Fruit fly (Drosophila melanogaster): Measurements from ENCODE around the gene CG7632.

CG7632 gene

dm6 chr3L:21280996-21281691 lies 23.4 kb upstream of the CG7632 start, which contains the start of gene ppl (continued):
- no peak for TF ChIP-seq kah (GFP tag; optimal IDR thresholded peaks at IDR 0.05)
- no peak for TF ChIP-seq CG17802 (tag; optimal IDR thresholded peaks at IDR 0.05)
- TF ChIP-seq Dbx (GFP tag; IDR thresholded peaks at IDR 0.05), result no peak
- no peak for TF ChIP-seq CG18011 (GFP tag; optimal IDR thresholded peaks at IDR 0.05)
- peak; percentile 94 for TF ChIP-seq E2f2 (GFP tag; IDR thresholded peaks at IDR 0.05)
- TF ChIP-seq GATAe (GFP tag; conservative IDR thresholded peaks at IDR 0.05), result no peak
- no peak for TF ChIP-seq eyg (GFP tag; optimal IDR thresholded peaks at IDR 0.05)
- no peak for TF ChIP-seq CG10979 (tag; optimal IDR thresholded peaks at IDR 0.05)
- TF ChIP-seq Meics (GFP tag; optimal IDR thresholded peaks at IDR 0.05), result no peak
- TF ChIP-seq phol (tag; optimal IDR thresholded peaks at IDR 0.05), result peak; percentile 47
- TF ChIP-seq corto (GFP tag; optimal IDR thresholded peaks at IDR 0.05), result no peak
- TF ChIP-seq mirr (GFP tag; optimal IDR thresholded peaks at IDR 0.05), result no peak
- no peak for TF ChIP-seq Awh (GFP tag; IDR thresholded peaks at IDR 0.05)
- no peak for TF ChIP-seq CkIIα-i1 (GFP tag; IDR thresholded peaks at IDR 0.05)
- no peak for TF ChIP-seq Fer2 (tag; optimal IDR thresholded peaks at IDR 0.05)
- no peak for TF ChIP-seq crp (GFP tag; optimal IDR thresholded peaks at IDR 0.05)
- no peak for TF ChIP-seq Dip3 (GFP tag; optimal IDR thresholded peaks at IDR 0.05)
- TF ChIP-seq Mrtf (GFP tag; IDR thresholded peaks at IDR 0.05), result no peak
- no peak for TF ChIP-seq Oaz (GFP tag; IDR thresholded peaks at IDR 0.05)
- peak; percentile 9 for TF ChIP-seq CG17186 (GFP tag; optimal IDR thresholded peaks at IDR 0.05)
- no peak for TF ChIP-seq croc (GFP tag; conservative IDR thresholded peaks at IDR 0.05)
- TF ChIP-seq pho (GFP tag; optimal IDR thresholded peaks at IDR 0.05), result no peak
- TF ChIP-seq Fer1 (GFP tag; optimal IDR thresholded peaks at IDR 0.05), result peak; percentile 26
- no peak for TF ChIP-seq CG1792 (GFP tag; optimal IDR thresholded peaks at IDR 0.05)
- TF ChIP-seq az2 (GFP tag; optimal IDR thresholded peaks at IDR 0.05), result no peak
- TF ChIP-seq salm (tag; optimal IDR thresholded peaks at IDR 0.05), result no peak
- no peak for TF ChIP-seq dan (GFP tag; IDR thresholded peaks at IDR 0.05)
- no peak for TF ChIP-seq BtbVII (GFP tag; optimal IDR thresholded peaks at IDR 0.05)
- TF ChIP-seq CG7987 (GFP tag; optimal IDR thresholded peaks at IDR 0.05), result peak; percentile 47
- no peak for TF ChIP-seq CG3407 (GFP tag; optimal IDR thresholded peaks at IDR 0.05)
- TF ChIP-seq CG15479 (GFP tag; optimal IDR thresholded peaks at IDR 0.05), result no peak
- TF ChIP-seq odd (GFP tag; optimal IDR thresholded peaks at IDR 0.05), result peak; percentile 0
- no peak for TF ChIP-seq CG11695 (GFP tag; IDR thresholded peaks at IDR 0.05)
- TF ChIP-seq mld (GFP tag; IDR thresholded peaks at IDR 0.05; ENCODE audit: partially characterized antibody), result no peak
- no peak for TF ChIP-seq dati (GFP tag; IDR thresholded peaks at IDR 0.05)
- no peak for TF ChIP-seq CG8290 (GFP tag; optimal IDR thresholded peaks at IDR 0.05)
- TF ChIP-seq CG8290 (tag; optimal IDR thresholded peaks at IDR 0.05), result peak in 1 of 2 experiments; percentile 54
- no peak for TF ChIP-seq CG3995 (GFP tag; optimal IDR thresholded peaks at IDR 0.05)
- peak; percentile 87 for TF ChIP-seq pzg (GFP tag; optimal IDR thresholded peaks at IDR 0.05)
- peak; percentile 19 for TF ChIP-seq HmgZ (tag; optimal IDR thresholded peaks at IDR 0.05)
- no peak for TF ChIP-seq B-H1 (GFP tag; IDR thresholded peaks at IDR 0.05)
- no peak for TF ChIP-seq zen2 (GFP tag; IDR thresholded peaks at IDR 0.05; ENCODE audit: partially characterized antibody)
- TF ChIP-seq CG4617 (GFP tag; optimal IDR thresholded peaks at IDR 0.05; ENCODE audit: borderline replicate concordance), result peak; percentile 29
- no peak for TF ChIP-seq tx (GFP tag; optimal IDR thresholded peaks at IDR 0.05)
- peak; percentile 47 for TF ChIP-seq trem (tag; optimal IDR thresholded peaks at IDR 0.05)
- 0 out of 3 replicates have a peak, but pooled peaks have one; percentile 19 for TF ChIP-seq CG17361 (GFP tag; IDR thresholded peaks at IDR 0.05)
- peak; percentile 60; the same call in 1 of the 2 replicates for TF ChIP-seq amos (GFP tag; IDR thresholded peaks at IDR 0.05; ENCODE audit: partially characterized antibody)
- TF ChIP-seq row (GFP tag; IDR thresholded peaks at IDR 0.05), result peak; percentile 51
- TF ChIP-seq hth (optimal IDR thresholded peaks at IDR 0.05), result no peak
- TF ChIP-seq Stat92E (GFP tag; optimal IDR thresholded peaks at IDR 0.05), result no peak
